Worm (Caenorhabditis elegans) whole organism, late embryonic: ENCODE data around the gene C02B8.3.

Source experiments
- C08G9.2 ChIP-seq: sonication (generic microtip); optimal IDR thresholded peaks from 2 replicates; lab custom pipeline; 2016; ENCODE audit warnings: mild to moderate bottlenecking, missing genetic modification characterization, moderate library complexity, missing compliant biosample characterization
- K02D7.2 ChIP-seq: sonication (generic microtip); optimal IDR thresholded peaks from 2 replicates; lab custom pipeline; 2017; ENCODE audit warnings: mild to moderate bottlenecking, missing genetic modification characterization, missing compliant biosample characterization
- T23F11.4 ChIP-seq: fragments of 200-800 bp; sonication (Bioruptor generic); optimal IDR thresholded peaks from 2 replicates; lab custom pipeline; 2018; ENCODE audit warnings: mild to moderate bottlenecking, missing genetic modification characterization, missing compliant biosample characterization
- ama-1 ChIP-seq: fragments of 150-350 bp; optimal IDR thresholded peaks from 2 replicates; lab custom pipeline; 2014
- ceh-14 ChIP-seq: sonication (generic microtip); optimal IDR thresholded peaks from 2 replicates; lab custom pipeline; 2016; ENCODE audit warnings: missing genotype, missing genetic modification characterization, missing compliant biosample characterization
- ceh-18 ChIP-seq: sonication (generic microtip); optimal IDR thresholded peaks from 2 replicates; lab custom pipeline; 2016; ENCODE audit warnings: missing genetic modification characterization, missing compliant biosample characterization
- ceh-19 ChIP-seq: fragments of 200-800 bp; sonication (Bioruptor generic); optimal IDR thresholded peaks from 2 replicates; lab custom pipeline; 2018; ENCODE audit warnings: mild to moderate bottlenecking, missing genetic modification characterization, missing compliant biosample characterization
- ceh-2 ChIP-seq: sonication (generic microtip); optimal IDR thresholded peaks from 2 replicates; lab custom pipeline; 2016; ENCODE audit warnings: missing genotype, missing genetic modification characterization, missing compliant biosample characterization
- ceh-31 ChIP-seq: sonication (generic microtip); optimal IDR thresholded peaks from 2 replicates; lab custom pipeline; 2016; ENCODE audit warnings: missing genetic modification characterization, missing compliant biosample characterization
- ceh-34 ChIP-seq: sonication (generic microtip); optimal IDR thresholded peaks from 2 replicates; lab custom pipeline; 2016; ENCODE audit warnings: mild to moderate bottlenecking, missing genetic modification characterization, missing compliant biosample characterization
- ceh-45 ChIP-seq: fragments of 200-800 bp; sonication (Bioruptor generic); IDR thresholded peaks from 2 replicates; pipeline ENCODE4 v1.3.6; 2022; ENCODE audit warnings: missing genetic modification reagents, missing genetic modification characterization, missing compliant biosample characterization
- ceh-48 ChIP-seq: sonication (generic microtip); optimal IDR thresholded peaks from 2 replicates; lab custom pipeline; 2016; ENCODE audit warnings: missing genetic modification characterization, inconsistent platforms, missing compliant biosample characterization
- ceh-9 ChIP-seq: sonication (generic microtip); optimal IDR thresholded peaks from 2 replicates; lab custom pipeline; 2016; ENCODE audit warnings: mild to moderate bottlenecking, missing genetic modification characterization, inconsistent platforms, missing compliant biosample characterization
- dmd-4 ChIP-seq: sonication (generic microtip); optimal IDR thresholded peaks from 2 replicates; lab custom pipeline; 2016; ENCODE audit warnings: borderline replicate concordance, missing genetic modification characterization, missing compliant biosample characterization
- elt-2 ChIP-seq: sonication (generic microtip); optimal IDR thresholded peaks from 2 replicates; lab custom pipeline; 2016; ENCODE audit warnings: missing genetic modification reagents, missing genetic modification characterization, missing compliant biosample characterization
- elt-4 ChIP-seq: sonication (generic microtip); optimal IDR thresholded peaks from 2 replicates; lab custom pipeline; 2016; ENCODE audit warnings: missing genetic modification characterization, missing compliant biosample characterization
- fkh-10 ChIP-seq: fragments of 150-350 bp; optimal IDR thresholded peaks from 2 replicates; lab custom pipeline; 2014; ENCODE audit warnings: missing biosample characterization, missing genetic modification reagents, missing genetic modification characterization
- gmeb-2 ChIP-seq: sonication (generic microtip); optimal IDR thresholded peaks from 2 replicates; lab custom pipeline; 2016; ENCODE audit warnings: missing genetic modification characterization, inconsistent platforms, missing compliant biosample characterization
- hlh-15 ChIP-seq: sonication (generic microtip); optimal IDR thresholded peaks from 2 replicates; lab custom pipeline; 2016; ENCODE audit warnings: missing genetic modification characterization, missing compliant biosample characterization
- hlh-30 ChIP-seq: sonication (generic microtip); optimal IDR thresholded peaks from 2 replicates; lab custom pipeline; 2017; ENCODE audit warnings: antibody characterized with exemption, missing genetic modification characterization, missing compliant biosample characterization; ENCODE audit not compliant: insufficient read depth
- hlh-8 ChIP-seq: sonication (generic microtip); optimal IDR thresholded peaks from 2 replicates; lab custom pipeline; 2016; ENCODE audit warnings: missing genotype, missing genetic modification characterization, missing compliant biosample characterization
- nfya-1 ChIP-seq: sonication (generic microtip); optimal IDR thresholded peaks from 2 replicates; lab custom pipeline; 2017; ENCODE audit warnings: missing genetic modification characterization, mild to moderate bottlenecking, missing compliant biosample characterization, antibody characterized with exemption, moderate library complexity
- nhr-11 ChIP-seq: fragments of 150-350 bp; optimal IDR thresholded peaks from 2 replicates; lab custom pipeline; 2014; ENCODE audit warnings: missing biosample characterization, missing genetic modification characterization
- nhr-232 ChIP-seq: sonication (generic microtip); optimal IDR thresholded peaks from 2 replicates; lab custom pipeline; 2016; ENCODE audit warnings: missing genetic modification characterization, missing compliant biosample characterization
- npax-4 ChIP-seq: sonication (generic microtip); optimal IDR thresholded peaks from 2 replicates; lab custom pipeline; 2016; ENCODE audit warnings: missing genetic modification characterization, missing compliant biosample characterization
- pag-3 ChIP-seq: sonication (generic microtip); optimal IDR thresholded peaks from 2 replicates; lab custom pipeline; 2016; ENCODE audit warnings: missing compliant biosample characterization, missing genetic modification characterization, borderline replicate concordance
- pha-4 ChIP-seq: fragments of 150-350 bp; optimal IDR thresholded peaks from 2 replicates; lab custom pipeline; 2018; ENCODE audit warnings: missing biosample characterization, missing genetic modification reagents, missing genetic modification characterization
- pros-1 ChIP-seq: fragments of 150-350 bp; optimal IDR thresholded peaks from 2 replicates; lab custom pipeline; 2014; ENCODE audit warnings: missing biosample characterization, missing genetic modification reagents, missing genetic modification characterization
- ref-2 ChIP-seq: sonication (generic microtip); optimal IDR thresholded peaks from 2 replicates; lab custom pipeline; 2016; ENCODE audit warnings: missing genetic modification characterization, missing compliant biosample characterization
- sdc-2 ChIP-seq: sonication (generic microtip); optimal IDR thresholded peaks from 2 replicates; lab custom pipeline; 2016; ENCODE audit warnings: missing genotype, missing genetic modification characterization, missing compliant biosample characterization
- tbx-2 ChIP-seq: sonication (generic microtip); optimal IDR thresholded peaks from 2 replicates; lab custom pipeline; 2016; ENCODE audit warnings: missing genetic modification characterization, missing compliant biosample characterization
- tbx-7 ChIP-seq: sonication (generic microtip); optimal IDR thresholded peaks from 2 replicates; lab custom pipeline; 2016; ENCODE audit warnings: missing genotype, missing genetic modification characterization, missing compliant biosample characterization
- unc-42 ChIP-seq: sonication (generic microtip); optimal IDR thresholded peaks from 2 replicates; lab custom pipeline; 2016; ENCODE audit warnings: missing genotype, missing genetic modification characterization, missing compliant biosample characterization
- unc-55 ChIP-seq: sonication (generic microtip); optimal IDR thresholded peaks from 2 replicates; lab custom pipeline; 2017; ENCODE audit warnings: missing biosample characterization, missing genetic modification reagents, missing genetic modification characterization
- unc-86 ChIP-seq: sonication (generic microtip); optimal IDR thresholded peaks from 2 replicates; lab custom pipeline; 2016; ENCODE audit warnings: missing genetic modification characterization, missing compliant biosample characterization
- zip-5 ChIP-seq: sonication (generic microtip); optimal IDR thresholded peaks from 2 replicates; lab custom pipeline; 2016; ENCODE audit warnings: missing genetic modification characterization, missing compliant biosample characterization

The C02B8.3 gene

DNA sequence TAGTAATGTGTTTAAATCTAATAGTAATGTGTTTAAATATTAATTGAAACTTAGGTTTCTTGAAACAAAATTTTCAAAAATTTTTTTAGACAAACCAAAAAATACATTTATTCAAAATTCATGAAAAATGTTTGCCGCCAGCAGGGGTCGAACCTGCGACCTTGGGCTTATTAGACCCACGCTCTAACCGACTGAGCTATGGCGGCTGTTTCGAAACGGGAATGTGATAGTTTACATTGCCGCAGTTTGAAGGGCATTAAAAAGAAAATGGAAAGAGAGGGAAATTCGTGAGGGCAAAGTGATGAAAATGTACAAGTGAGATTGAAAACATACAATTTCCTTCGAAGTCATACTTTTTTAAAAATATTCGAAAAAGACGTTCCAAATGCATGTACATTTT lies 17.3 kb downstream of the C02B8.3 start:
- TF ChIP-seq ceh-34 = no peak
- TF ChIP-seq ceh-45 (GFP tag; lab: Robert Waterston, UW) = 0 out of 2 replicates have a peak, but pooled peaks have one; percentile 17
- no peak for TF ChIP-seq ref-2 (tag; lab: Kevin White, UChicago)

DNA sequence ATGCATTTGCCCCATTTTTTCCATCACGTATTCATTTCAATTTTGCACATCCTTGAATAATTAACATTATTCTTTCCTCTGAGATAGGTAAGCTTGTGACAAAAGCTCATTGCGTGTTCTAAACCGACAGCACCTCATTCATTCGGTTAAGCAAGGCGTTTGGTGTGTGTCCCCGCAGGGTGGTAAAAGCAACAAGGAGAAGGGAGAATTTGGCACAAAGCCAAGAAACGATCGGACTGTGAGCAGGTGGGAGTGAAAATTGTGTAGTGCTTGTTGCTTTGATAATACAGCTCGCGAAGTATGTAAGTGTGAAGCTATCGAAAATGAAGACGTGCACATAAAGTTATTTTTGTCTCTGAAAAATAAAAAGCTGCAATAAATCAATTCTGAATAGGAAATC lies 17.9 kb downstream of the C02B8.3 start:
- TF ChIP-seq sdc-2 (tag; lab: Kevin White, UChicago) (peak; percentile 5), tbx-2 (tag; lab: Kevin White, UChicago) (peak; percentile 62), elt-4 (tag; lab: Kevin White, UChicago) (no peak), nfya-1 (tag; lab: Kevin White, UChicago) (peak; percentile 47), ceh-31 (tag; lab: Kevin White, UChicago) (peak; percentile 56), unc-42 (tag; lab: Kevin White, UChicago) (peak; percentile 23), ceh-18 (tag; lab: Kevin White, UChicago) (peak; percentile 23), ceh-48 (tag; lab: Kevin White, UChicago) (no peak), ref-2 (tag; lab: Kevin White, UChicago) (no peak), unc-55 (GFP tag; lab: Kevin White, UChicago) (peak; percentile 28), ceh-9 (no peak)

DNA sequence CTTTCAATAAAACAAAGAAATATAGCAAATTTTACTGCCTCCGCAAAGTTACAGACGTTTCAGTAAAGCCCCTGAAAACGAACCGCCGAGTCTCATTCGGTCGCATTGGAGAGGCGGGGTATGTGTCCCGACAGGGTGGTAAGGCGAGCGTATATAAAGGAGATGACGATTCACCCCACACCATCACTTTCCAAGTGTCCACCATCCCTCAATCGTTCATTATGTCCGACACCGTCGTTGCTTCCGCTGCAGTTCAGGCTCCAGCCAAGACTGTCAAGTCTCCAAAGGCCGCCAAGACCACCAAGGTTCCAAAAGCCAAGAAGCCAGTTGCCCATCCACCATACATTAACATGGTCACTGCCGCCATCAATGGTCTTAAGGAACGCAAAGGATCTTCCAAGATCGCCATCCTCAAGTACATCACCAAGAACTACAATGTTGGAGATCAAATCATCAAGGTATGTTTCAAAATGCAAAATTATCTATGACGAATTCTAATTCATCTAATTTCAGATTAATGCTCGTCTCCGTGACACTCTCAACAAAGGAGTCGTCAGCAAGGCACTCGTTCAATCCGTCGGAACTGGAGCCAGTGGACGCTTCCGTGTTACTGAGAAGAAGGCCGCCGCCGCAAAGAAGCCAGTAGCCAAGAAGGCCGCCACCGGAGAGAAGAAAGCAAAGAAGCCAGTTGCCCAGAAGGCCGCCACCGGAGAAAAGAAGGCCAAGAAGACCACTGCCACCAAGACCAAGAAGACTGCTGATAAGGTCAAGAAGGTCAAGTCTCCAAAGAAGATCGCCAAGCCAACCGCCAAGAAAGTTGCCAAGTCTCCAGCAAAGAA lies 19.9 kb downstream of the C02B8.3 start, which contains the start of gene hil-3:
Gene hil-3 (plus strand): TSS at position 195 of the 839 bp plus-strand sequence.
- TF ChIP-seq nhr-11 (tag; lab: Kevin White, UChicago) = no peak
- peak; percentile 56 for TF ChIP-seq ref-2 (tag; lab: Kevin White, UChicago)
- TF ChIP-seq hlh-15 = no peak
- TF ChIP-seq tbx-7 (tag; lab: Kevin White, UChicago) = peak; percentile 9
- TF ChIP-seq npax-4 = no peak
- TF ChIP-seq gmeb-2 (tag; lab: Kevin White, UChicago) = no peak
- TF ChIP-seq ama-1 (lab: Kevin White, UChicago) = peak; percentile 46
- TF ChIP-seq pha-4 = no peak
- TF ChIP-seq nfya-1 (tag; lab: Kevin White, UChicago) = no peak
- peak; percentile 36 for TF ChIP-seq tbx-2 (tag; lab: Kevin White, UChicago)
- peak; percentile 19 for TF ChIP-seq sdc-2 (tag; lab: Kevin White, UChicago)
- TF ChIP-seq ceh-31 (tag; lab: Kevin White, UChicago) = peak; percentile 26

DNA sequence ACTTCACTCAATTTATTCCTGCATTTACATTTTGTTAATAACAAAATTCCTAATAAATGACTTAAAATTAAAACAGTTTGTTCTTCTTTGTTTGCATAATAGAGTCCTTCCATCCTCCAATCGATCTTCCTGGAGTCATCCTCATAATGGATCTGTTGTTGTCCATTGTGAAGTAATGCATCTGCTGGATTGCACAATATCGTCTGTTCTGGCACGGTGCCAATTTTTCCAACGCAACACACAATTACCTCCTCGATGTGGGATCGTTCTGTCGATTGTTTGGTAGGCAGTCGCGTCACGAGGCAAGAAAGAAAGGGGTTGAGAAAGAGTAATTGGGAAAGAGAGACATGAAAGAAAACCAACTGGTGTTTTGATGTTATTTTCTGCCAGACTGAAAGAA lies 20.8 kb downstream of the C02B8.3 start:
- TF ChIP-seq hlh-30 (tag; lab: Kevin White, UChicago) (peak; percentile 73), ama-1 (lab: Kevin White, UChicago) (peak; percentile 57), nhr-232 (tag; lab: Kevin White, UChicago) (no peak), ceh-31 (tag; lab: Kevin White, UChicago) (peak; percentile 32)

DNA sequence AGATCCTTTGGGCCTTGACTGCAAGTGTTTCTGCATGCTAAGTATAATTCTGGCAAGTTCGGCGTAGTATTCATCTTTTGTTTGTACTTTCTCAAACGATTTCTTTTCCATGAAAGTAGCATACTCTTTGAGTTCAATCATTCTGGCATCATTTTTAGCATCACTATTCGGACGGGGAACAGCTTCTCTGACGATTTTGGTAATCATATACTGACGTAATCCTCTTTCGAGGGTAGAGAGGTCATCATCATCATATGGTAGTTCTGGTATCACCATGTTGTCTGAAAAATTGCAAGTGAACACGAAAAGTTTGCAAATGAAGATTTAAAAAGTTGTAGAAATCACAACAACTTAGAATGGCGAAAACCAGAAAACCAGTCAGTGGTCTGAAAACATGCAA lies 23.5 kb downstream of the C02B8.3 start, which contains the start of gene F22F1.3:
Gene F22F1.3 (minus strand): TSS at position 281 of the 400 bp plus-strand sequence.
- TF ChIP-seq dmd-4 (tag; lab: Kevin White, UChicago) (no peak), unc-42 (tag; lab: Kevin White, UChicago) (no peak)

DNA sequence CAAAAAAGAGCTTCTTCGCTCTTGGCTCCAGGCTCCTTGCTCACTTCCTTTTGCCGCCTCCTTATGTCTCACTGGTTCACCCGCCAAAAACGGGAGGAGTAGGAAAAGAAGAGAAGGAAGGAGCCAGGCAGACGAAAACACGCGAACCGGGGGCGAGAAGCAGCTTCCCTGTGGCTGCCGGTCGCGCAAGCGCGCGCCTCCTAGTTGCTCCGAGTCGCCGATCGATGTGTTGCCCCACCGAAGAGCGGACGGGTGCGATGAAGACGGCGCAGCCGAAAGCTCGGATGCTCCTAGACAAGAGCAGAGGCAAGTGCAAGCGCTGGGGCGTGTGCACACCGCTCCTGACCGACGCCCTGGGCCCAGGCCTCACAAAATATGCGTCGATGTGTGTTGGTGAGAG lies 24.3 kb downstream of the C02B8.3 start:
- TF ChIP-seq elt-4 (tag; lab: Kevin White, UChicago) (peak; percentile 31), unc-42 (tag; lab: Kevin White, UChicago) (peak; percentile 49), unc-86 (tag; lab: Kevin White, UChicago) (no peak), ceh-18 (tag; lab: Kevin White, UChicago) (peak; percentile 29), ceh-14 (tag; lab: Kevin White, UChicago) (peak; percentile 28), nhr-232 (tag; lab: Kevin White, UChicago) (no peak), tbx-2 (tag; lab: Kevin White, UChicago) (peak; percentile 62), C08G9.2 (peak; percentile 33), ceh-34 (peak; percentile 24), ceh-19 (GFP tag; lab: Kevin White, UChicago) (peak; percentile 14), T23F11.4 (GFP tag; lab: Kevin White, UChicago) (peak; percentile 43), npax-4 (no peak), hlh-8 (tag; lab: Kevin White, UChicago) (no peak), pros-1 (peak; percentile 34), ceh-31 (tag; lab: Kevin White, UChicago) (peak; percentile 71), ceh-48 (tag; lab: Kevin White, UChicago) (peak; percentile 65), zip-5 (tag; lab: Kevin White, UChicago) (no peak), elt-2 (tag; lab: Kevin White, UChicago) (no peak), pag-3 (tag; lab: Kevin White, UChicago) (peak; percentile 49), sdc-2 (tag; lab: Kevin White, UChicago) (peak; percentile 65), K02D7.2 (tag; lab: Kevin White, UChicago) (no peak), nhr-11 (tag; lab: Kevin White, UChicago) (no peak), ceh-2 (tag; lab: Kevin White, UChicago) (no peak), fkh-10 (GFP tag; lab: Kevin White, UChicago) (no peak), dmd-4 (tag; lab: Kevin White, UChicago) (no peak)
